Worm (Caenorhabditis elegans): ENCODE measurements around the gene clec-132.

DNA sequence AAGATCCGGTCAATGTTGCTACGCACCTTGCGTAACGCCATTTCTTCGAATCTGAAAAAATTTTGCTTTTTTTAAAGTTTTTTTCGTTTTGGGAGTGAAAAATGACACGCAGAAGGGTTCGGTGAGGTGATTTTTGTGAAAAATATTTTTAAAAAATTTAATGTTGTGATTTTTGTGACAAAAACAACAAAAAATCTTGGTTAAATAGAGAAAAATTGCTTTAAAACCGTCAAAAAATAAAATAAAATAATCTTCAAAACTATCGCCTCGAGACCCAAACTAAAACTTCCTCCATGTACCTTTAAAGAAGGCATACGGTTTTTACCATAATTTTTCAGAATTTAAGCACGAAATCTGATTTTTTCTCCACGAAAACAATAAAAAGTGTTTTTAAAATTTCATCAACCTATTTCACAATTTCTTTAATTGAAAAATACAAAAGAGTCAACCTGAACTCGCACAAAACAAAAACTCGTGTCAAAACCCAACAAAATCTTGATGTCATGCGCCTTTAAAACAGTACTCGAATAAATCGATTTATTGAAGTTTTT lies 30.4 kb upstream of the clec-132 start, which contains the start of gene apd-3:
- TF ChIP-seq him-1 (tag; optimal IDR thresholded peaks at IDR 0.05), result no peak
- TF ChIP-seq dao-5 (tag; optimal IDR thresholded peaks at IDR 0.05), result no peak
